Fruit fly (Drosophila melanogaster) whole organism, adult: ENCODE results near the gene Ppm1.

Experiments
- Clk ChIP-seq: fragments of 200-800 bp; sonication (Bioruptor generic); optimal IDR thresholded peaks from 2 replicates; lab custom pipeline; 2017; ENCODE audit warnings: missing biosample characterization, missing genetic modification characterization
- cnc ChIP-seq, 2 experiments: fragments of >200 bp; optimal IDR thresholded peaks; 2 replicates each; lab custom pipeline; 2017
- ovo ChIP-seq: fragments of 200-800 bp; sonication (Bioruptor generic); optimal IDR thresholded peaks from 2 replicates; lab custom pipeline; 2016; ENCODE audit warnings: missing biosample characterization, missing genetic modification characterization
- toe ChIP-seq: fragments of 200-800 bp; sonication (Bioruptor generic); optimal IDR thresholded peaks from 2 replicates; lab custom pipeline; 2016; ENCODE audit warnings: missing biosample characterization, missing genetic modification characterization

DNA sequence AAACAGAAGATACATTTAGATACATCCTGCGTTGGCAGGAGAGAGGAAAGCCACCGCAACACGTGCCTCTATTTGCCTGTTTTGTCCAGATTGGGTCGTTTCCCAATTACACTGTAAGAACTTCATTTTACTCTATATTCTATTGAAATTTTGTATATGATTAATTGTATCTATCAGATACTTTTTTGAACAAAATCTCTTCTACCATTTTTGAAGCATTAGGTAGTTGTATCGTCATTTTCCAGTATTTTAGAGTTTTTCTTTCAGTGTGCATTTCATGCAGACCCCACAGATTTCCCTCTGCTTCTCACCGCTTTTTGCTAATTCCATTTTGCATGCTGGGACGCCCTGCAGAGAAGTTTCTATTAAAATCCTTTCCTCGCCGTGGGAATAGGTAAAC, 26.6 kb upstream of the Ppm1 start:
- TF ChIP-seq cnc (optimal IDR thresholded peaks at IDR 0.05; lab: Kevin White, UChicago) (no peak), ovo (GFP tag; lab: Kevin White, UChicago) (no peak), Clk (GFP tag; lab: Kevin White, UChicago) (no peak), toe (no peak)
